Worm (Caenorhabditis elegans): ENCODE results near the gene col-140.

The col-140 gene

DNA sequence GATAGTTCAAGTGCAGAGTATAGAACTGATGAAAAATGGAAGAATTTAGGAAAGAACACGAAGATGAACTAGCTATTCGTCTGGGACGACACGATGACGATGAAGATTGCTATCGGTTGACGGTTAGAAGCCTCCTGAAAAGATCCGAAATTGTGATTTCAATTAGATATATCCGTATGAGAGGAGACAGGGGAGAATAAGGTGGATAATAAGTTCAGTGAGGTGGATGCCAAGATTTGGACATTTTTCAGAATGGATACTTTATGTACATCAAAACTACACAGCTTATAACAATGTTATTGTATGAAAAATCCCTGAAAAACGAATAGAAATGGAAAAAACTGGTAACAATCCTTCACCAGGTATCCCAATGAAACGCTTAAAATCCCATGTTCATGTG lies 38.5 kb downstream of the col-140 start, which contains the start of gene nstp-3:
Gene nstp-3, minus strand, starts transcription at position 101 of the 400 bp plus-strand sequence.
- no peak for TF ChIP-seq elt-1 (tag; optimal IDR thresholded peaks at IDR 0.05)
- TF ChIP-seq zag-1 (tag; optimal IDR thresholded peaks at IDR 0.05): no peak
- TF ChIP-seq nhr-21 (tag; optimal IDR thresholded peaks at IDR 0.05): no peak
- TF ChIP-seq fos-1 (tag; optimal IDR thresholded peaks at IDR 0.05): no peak
- no peak for TF ChIP-seq mdl-1 (tag; optimal IDR thresholded peaks at IDR 0.05)
- no peak for TF ChIP-seq nhr-6 (tag; optimal IDR thresholded peaks at IDR 0.05)
- no peak for TF ChIP-seq sma-9 (GFP tag; optimal IDR thresholded peaks at IDR 0.05)
- TF ChIP-seq sma-9 (tag; optimal IDR thresholded peaks at IDR 0.05): no peak

DNA sequence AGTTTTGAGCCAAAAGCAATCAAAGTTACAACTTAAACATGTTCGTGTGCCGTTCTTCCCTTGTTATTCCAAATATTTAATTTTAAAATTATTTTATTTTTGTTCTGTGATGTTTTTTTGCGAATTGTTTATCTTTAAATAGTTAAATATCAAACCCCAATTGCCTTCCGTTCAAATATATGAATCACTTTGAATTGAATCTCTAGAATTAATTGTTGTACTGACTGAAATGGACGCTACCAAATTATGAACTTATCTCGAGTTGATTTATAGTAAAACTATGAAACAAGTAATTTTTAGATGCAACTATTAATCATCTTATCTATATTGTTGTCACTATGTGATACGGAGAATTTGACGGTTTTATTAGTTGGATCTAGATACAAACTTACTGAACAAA lies 44.6 kb downstream of the col-140 start, which contains the start of gene ZC250.2:
Gene ZC250.2, plus strand, starts transcription at position 301 of the 400 bp plus-strand sequence.
- no peak for TF ChIP-seq Y55F3AM.14 (GFP tag; optimal IDR thresholded peaks at IDR 0.05)

DNA sequence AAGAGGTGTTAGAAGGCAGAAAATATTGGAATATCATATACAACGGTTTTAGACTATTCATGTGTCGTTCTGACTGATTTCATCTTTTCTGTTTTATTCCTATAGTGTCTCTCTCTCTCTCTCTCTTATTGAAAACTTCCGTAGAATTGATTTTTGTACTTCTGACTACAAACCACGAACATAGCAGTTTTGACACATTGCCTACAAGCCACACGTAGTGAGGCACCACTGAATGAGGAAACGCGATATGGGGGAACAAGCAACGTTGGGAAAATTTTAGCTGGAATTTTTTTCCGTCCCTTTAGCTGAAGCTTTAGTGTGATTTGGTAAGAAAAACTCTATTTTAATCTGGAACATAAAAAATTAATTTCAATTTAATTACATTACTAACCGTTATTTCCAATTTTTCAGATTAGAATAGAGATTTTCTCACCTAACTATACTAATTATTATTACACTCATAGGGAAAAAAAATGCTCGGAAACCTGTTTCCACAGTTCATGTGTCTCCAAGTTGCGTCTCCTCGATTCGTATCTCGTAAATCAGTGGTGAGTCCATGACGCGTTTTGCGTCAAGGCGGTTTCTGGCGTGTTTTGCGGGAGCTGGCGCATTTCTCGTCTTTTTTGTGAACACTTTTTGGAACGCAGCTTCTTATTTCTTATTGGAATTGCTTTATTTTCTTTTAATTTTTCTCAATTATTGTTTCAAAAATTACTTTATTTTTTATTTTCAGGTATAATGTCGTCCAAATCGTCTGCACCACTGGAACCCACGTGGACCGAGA lies 45.9 kb downstream of the col-140 start, which contains the start of the genes nhr-142 and F44E7.9:
Gene nhr-142, minus strand, starts transcription at position 57 of the 784 bp plus-strand sequence.
Gene F44E7.9, plus strand, starts transcription at position 734 of the 784 bp plus-strand sequence.
- TF ChIP-seq egl-27 (tag; optimal IDR thresholded peaks at IDR 0.05) (peak; percentile 47), gmeb-1 (tag; optimal IDR thresholded peaks at IDR 0.05) (peak; percentile 86), crh-2 (tag; optimal IDR thresholded peaks at IDR 0.05) (peak; percentile 69), nhr-23 (tag; optimal IDR thresholded peaks at IDR 0.05) (no peak), aly-2 (tag; optimal IDR thresholded peaks at IDR 0.05) (no peak), mbf-1 (tag; optimal IDR thresholded peaks at IDR 0.05) (no peak), nhr-6 (tag; optimal IDR thresholded peaks at IDR 0.05) (peak; percentile 18), lin-11 (tag; optimal IDR thresholded peaks at IDR 0.05) (peak; percentile 57), blmp-1 (tag; optimal IDR thresholded peaks at IDR 0.05; ENCODE audit: insufficient read depth) (peak; percentile 7), Y55F3AM.14 (GFP tag; optimal IDR thresholded peaks at IDR 0.05) (peak; percentile 44), unc-62 (GFP tag; optimal IDR thresholded peaks at IDR 0.05) (no peak), peb-1 (tag; optimal IDR thresholded peaks at IDR 0.05) (no peak), sma-9 (GFP tag; optimal IDR thresholded peaks at IDR 0.05) (peak; percentile 91), sma-9 (tag; optimal IDR thresholded peaks at IDR 0.05) (no peak), F13H6.1 (tag; optimal IDR thresholded peaks at IDR 0.05) (peak; percentile 85), nhr-77 (tag; optimal IDR thresholded peaks at IDR 0.05) (peak; percentile 16), nhr-25 (tag; optimal IDR thresholded peaks at IDR 0.05) (peak; percentile 70), unc-55 (GFP tag; optimal IDR thresholded peaks at IDR 0.05) (peak; percentile 90), skn-1 (tag; optimal IDR thresholded peaks at IDR 0.05) (no peak), elt-1 (tag; optimal IDR thresholded peaks at IDR 0.05) (no peak), snpc-4 (tag; optimal IDR thresholded peaks at IDR 0.05) (peak; percentile 30), ztf-4 (tag; optimal IDR thresholded peaks at IDR 0.05) (no peak), fos-1 (tag; optimal IDR thresholded peaks at IDR 0.05) (peak; percentile 66), alr-1 (tag; optimal IDR thresholded peaks at IDR 0.05) (no peak), mdl-1 (tag; optimal IDR thresholded peaks at IDR 0.05) (peak in 1 of 2 experiments; percentile 29), nhr-12 (tag; optimal IDR thresholded peaks at IDR 0.05) (no peak), ztf-11 (tag; optimal IDR thresholded peaks at IDR 0.05) (peak; percentile 16), nhr-11 (tag; optimal IDR thresholded peaks at IDR 0.05) (no peak), C34F6.9 (tag; optimal IDR thresholded peaks at IDR 0.05) (peak; percentile 87), ama-1 (optimal IDR thresholded peaks at IDR 0.05) (no peak), ZK546.5 (tag; optimal IDR thresholded peaks at IDR 0.05) (no peak), unc-39 (tag; optimal IDR thresholded peaks at IDR 0.05) (no peak), dmd-4 (tag; optimal IDR thresholded peaks at IDR 0.05) (no peak), nhr-10 (tag; optimal IDR thresholded peaks at IDR 0.05) (no peak), R02D3.7 (tag; optimal IDR thresholded peaks at IDR 0.05) (peak; percentile 7), elt-3 (tag; optimal IDR thresholded peaks at IDR 0.05) (no peak), mab-5 (tag; optimal IDR thresholded peaks at IDR 0.05) (peak; percentile 83), sma-3 (GFP tag; optimal IDR thresholded peaks at IDR 0.05) (peak; percentile 90), zag-1 (tag; optimal IDR thresholded peaks at IDR 0.05) (peak; percentile 33), nhr-237 (tag; optimal IDR thresholded peaks at IDR 0.05) (no peak), nhr-21 (tag; optimal IDR thresholded peaks at IDR 0.05) (peak; percentile 58), lin-13 (GFP tag; optimal IDR thresholded peaks at IDR 0.05) (peak; percentile 86), lsy-2 (tag; optimal IDR thresholded peaks at IDR 0.05) (peak; percentile 73 to 91), ceh-16 (tag; optimal IDR thresholded peaks at IDR 0.05) (no peak), lin-39 (tag; optimal IDR thresholded peaks at IDR 0.05) (no peak), ztf-1 (GFP tag; conservative IDR thresholded peaks at IDR 0.05) (no peak), sem-4 (tag; optimal IDR thresholded peaks at IDR 0.05) (peak; percentile 64), ceh-82 (tag; optimal IDR thresholded peaks at IDR 0.05) (peak; percentile 63)

All from whole organism, L2 larva.